In the genomic region with DNA sequence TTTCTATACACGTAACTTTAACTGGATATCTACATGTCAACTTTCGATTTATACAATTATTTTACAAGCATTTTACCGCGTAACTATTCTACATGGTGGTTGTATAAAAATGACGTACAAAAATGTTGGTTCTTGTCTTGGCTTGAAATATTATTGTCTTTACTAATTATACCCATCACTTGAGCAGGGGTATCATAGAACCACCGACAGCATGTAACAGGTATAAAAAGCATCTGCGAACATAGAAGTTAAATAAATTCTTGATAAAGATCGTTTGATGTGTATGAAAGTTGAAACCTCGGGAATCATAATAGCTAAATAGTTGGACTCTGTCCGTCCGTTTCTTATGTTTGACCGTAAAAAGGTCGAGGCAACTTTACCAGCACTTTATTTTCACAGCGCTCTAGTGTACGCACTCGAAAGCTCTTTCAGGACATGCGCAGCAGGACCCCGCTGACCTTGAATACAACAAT, we compare ENCODE assay signal across 1 fruit fly cellular context.
TF ChIP-seq lines count a peak whose summit lies in the region.

No protein-coding gene starts in this region.

TF ChIP-seq in whole organism, embryonic, 481 proteins besides CTCF, POLR2A, EP300 and RAD21 (continued from another document and continues in another):
- TF ChIP-seq trh (GFP tag; optimal IDR thresholded peaks at IDR 0.05; lab: Kevin White, UChicago) (no peak), crol (GFP tag; IDR thresholded peaks at IDR 0.05; lab: Robert Waterston, UW) (no peak), NC2α (GFP tag; optimal IDR thresholded peaks at IDR 0.05; lab: Kevin White, UChicago) (peak; percentile 44), Xrp1 (GFP tag; IDR thresholded peaks at IDR 0.05; lab: Robert Waterston, UW) (peak; percentile 47; the same call in 1 of the 2 replicates), Optix (GFP tag; IDR thresholded peaks at IDR 0.05; lab: Robert Waterston, UW) (no peak; the same call in 2 of the 3 replicates), CG13123 (GFP tag; optimal IDR thresholded peaks at IDR 0.05; lab: Kevin White, UChicago) (no peak), CG2116 (GFP tag; optimal IDR thresholded peaks at IDR 0.05; lab: Kevin White, UChicago) (no peak), Hand (GFP tag; optimal IDR thresholded peaks at IDR 0.05; lab: Kevin White, UChicago) (peak; percentile 7), CG7357 (GFP tag; IDR thresholded peaks at IDR 0.05; lab: Robert Waterston, UW) (no peak), slp2 (GFP tag; optimal IDR thresholded peaks at IDR 0.05; lab: Kevin White, UChicago) (peak; percentile 42), cas (GFP tag; IDR thresholded peaks at IDR 0.05; lab: Robert Waterston, UW) (no peak), CG7987 (GFP tag; optimal IDR thresholded peaks at IDR 0.05; lab: Kevin White, UChicago) (no peak), Sox102F (GFP tag; optimal IDR thresholded peaks at IDR 0.05; lab: Kevin White, UChicago) (peak; percentile 56), phol (tag; optimal IDR thresholded peaks at IDR 0.05; lab: Kevin White, UChicago) (peak; percentile 32), CG2199 (GFP tag; IDR thresholded peaks at IDR 0.05; lab: Robert Waterston, UW) (no peak), HLH4C (GFP tag; IDR thresholded peaks at IDR 0.05; lab: Robert Waterston, UW; ENCODE audit: partially characterized antibody) (0 out of 3 replicates have a peak, but pooled peaks have one; percentile 24), CG2678 (tag; optimal IDR thresholded peaks at IDR 0.05; lab: Kevin White, UChicago) (peak; percentile 45), gcm (GFP tag; optimal IDR thresholded peaks at IDR 0.05; lab: Kevin White, UChicago) (no peak), GATAe (GFP tag; conservative IDR thresholded peaks at IDR 0.05; lab: Robert Waterston, UW) (no peak), bbx (GFP tag; IDR thresholded peaks at IDR 0.05; lab: Robert Waterston, UW; ENCODE audit: partially characterized antibody) (peak; percentile 40; the same call in 1 of the 2 replicates), fd64A (GFP tag; optimal IDR thresholded peaks at IDR 0.05; lab: Kevin White, UChicago) (no peak), z (GFP tag; IDR thresholded peaks at IDR 0.05; lab: Robert Waterston, UW) (no peak), caup (GFP tag; optimal IDR thresholded peaks at IDR 0.05; lab: Kevin White, UChicago; ENCODE audit: severe bottlenecking) (peak; percentile 40), dan (GFP tag; IDR thresholded peaks at IDR 0.05; lab: Robert Waterston, UW) (no peak), CG4282 (GFP tag; optimal IDR thresholded peaks at IDR 0.05; lab: Kevin White, UChicago) (no peak), CG17568 (GFP tag; optimal IDR thresholded peaks at IDR 0.05; lab: Kevin White, UChicago) (no peak), hbn (GFP tag; IDR thresholded peaks at IDR 0.05; lab: Robert Waterston, UW; ENCODE audit: partially characterized antibody) (no peak), Dfd (GFP tag; optimal IDR thresholded peaks at IDR 0.05; lab: Kevin White, UChicago) (no peak), Ada2b (GFP tag; IDR thresholded peaks at IDR 0.05; lab: Robert Waterston, UW) (peak; percentile 42; the same call in 1 of the 2 replicates), CG11723 (GFP tag; optimal IDR thresholded peaks at IDR 0.05; lab: Kevin White, UChicago) (no peak), stwl (tag; optimal IDR thresholded peaks at IDR 0.05; lab: Kevin White, UChicago) (peak; percentile 28), nerfin-2 (GFP tag; IDR thresholded peaks at IDR 0.05; lab: Robert Waterston, UW; ENCODE audit: partially characterized antibody) (no peak), hth (optimal IDR thresholded peaks at IDR 0.05; lab: Kevin White, UChicago) (no peak), Camta (GFP tag; optimal IDR thresholded peaks at IDR 0.05; lab: Kevin White, UChicago) (no peak), sr (GFP tag; IDR thresholded peaks at IDR 0.05; lab: Robert Waterston, UW) (peak; percentile 20; the same call in 1 of the 3 replicates), Mrtf (GFP tag; IDR thresholded peaks at IDR 0.05; lab: Robert Waterston, UW) (no peak), Drgx (GFP tag; IDR thresholded peaks at IDR 0.05; lab: Robert Waterston, UW) (peak; percentile 67), unc-4 (GFP tag; IDR thresholded peaks at IDR 0.05; lab: Robert Waterston, UW; ENCODE audit: partially characterized antibody) (no peak), so (GFP tag; IDR thresholded peaks at IDR 0.05; lab: Robert Waterston, UW) (peak; percentile 35; the same call in 1 of the 3 replicates), dpn (GFP tag; optimal IDR thresholded peaks at IDR 0.05; lab: Kevin White, UChicago) (peak; percentile 36 to 60), CG7963 (GFP tag; IDR thresholded peaks at IDR 0.05; lab: Robert Waterston, UW; ENCODE audit: partially characterized antibody) (no peak; the same call in 2 of the 3 replicates), Nf-YB (GFP tag; optimal IDR thresholded peaks at IDR 0.05; lab: Kevin White, UChicago) (no peak), CG6272 (GFP tag; IDR thresholded peaks at IDR 0.05; lab: Robert Waterston, UW) (no peak), CG34422 (GFP tag; IDR thresholded peaks at IDR 0.05; lab: Robert Waterston, UW) (no peak), fd102C (GFP tag; optimal IDR thresholded peaks at IDR 0.05; lab: Kevin White, UChicago) (no peak), Gsc (GFP tag; IDR thresholded peaks at IDR 0.05; lab: Robert Waterston, UW) (no peak), Oaz (GFP tag; IDR thresholded peaks at IDR 0.05; lab: Robert Waterston, UW) (peak; percentile 42; the same call in 1 of the 2 replicates), sqz (GFP tag; optimal IDR thresholded peaks at IDR 0.05; lab: Kevin White, UChicago) (no peak), mirr (GFP tag; optimal IDR thresholded peaks at IDR 0.05; lab: Kevin White, UChicago) (no peak), CG8089 (GFP tag; optimal IDR thresholded peaks at IDR 0.05; lab: Kevin White, UChicago) (peak; percentile 13), CG30431 (GFP tag; optimal IDR thresholded peaks at IDR 0.05; lab: Kevin White, UChicago) (peak; percentile 6), H2.0 (GFP tag; IDR thresholded peaks at IDR 0.05; lab: Robert Waterston, UW) (peak; percentile 61), Sin3A (optimal IDR thresholded peaks at IDR 0.05; lab: Kevin White, UChicago) (no peak), CG10654 (GFP tag; optimal IDR thresholded peaks at IDR 0.05; lab: Kevin White, UChicago) (no peak), Dip2 (GFP tag; IDR thresholded peaks at IDR 0.05; lab: Robert Waterston, UW) (no peak), CG10274 (GFP tag; optimal IDR thresholded peaks at IDR 0.05; lab: Kevin White, UChicago) (no peak), chif (GFP tag; optimal IDR thresholded peaks at IDR 0.05; lab: Kevin White, UChicago) (peak in 1 of 2 experiments; percentile 15), CG18764 (GFP tag; optimal IDR thresholded peaks at IDR 0.05; lab: Kevin White, UChicago) (no peak), dimm (GFP tag; IDR thresholded peaks at IDR 0.05; lab: Robert Waterston, UW) (no peak), CG9817 (tag; optimal IDR thresholded peaks at IDR 0.05; lab: Kevin White, UChicago) (peak; percentile 55), toy (GFP tag; IDR thresholded peaks at IDR 0.05; lab: Robert Waterston, UW) (no peak), PHDP (tag; optimal IDR thresholded peaks at IDR 0.05; lab: Kevin White, UChicago) (peak; percentile 77), HLH3B (GFP tag; IDR thresholded peaks at IDR 0.05; lab: Robert Waterston, UW) (0 out of 2 replicates have a peak, but pooled peaks have one; percentile 19), jing (GFP tag; optimal IDR thresholded peaks at IDR 0.05; lab: Kevin White, UChicago) (no peak), HLH54F (GFP tag; optimal IDR thresholded peaks at IDR 0.05; lab: Kevin White, UChicago) (peak; percentile 76), ftz-f1 (GFP tag; optimal IDR thresholded peaks at IDR 0.05; lab: Kevin White, UChicago) (peak; percentile 2), hb (GFP tag; IDR thresholded peaks at IDR 0.05; lab: Robert Waterston, UW; ENCODE audit: partially characterized antibody) (peak; percentile 57; the same call in 1 of the 3 replicates), CG6765 (GFP tag; optimal IDR thresholded peaks at IDR 0.05; lab: Kevin White, UChicago) (no peak), Dad (GFP tag; optimal IDR thresholded peaks at IDR 0.05; lab: Kevin White, UChicago) (peak; percentile 17), ems (GFP tag; optimal IDR thresholded peaks at IDR 0.05; lab: Kevin White, UChicago) (peak; percentile 3), dmrt99B (tag; optimal IDR thresholded peaks at IDR 0.05; lab: Kevin White, UChicago) (peak; percentile 47), ken (GFP tag; IDR thresholded peaks at IDR 0.05; lab: Robert Waterston, UW) (peak; percentile 56), CG7372 (GFP tag; IDR thresholded peaks at IDR 0.05; lab: Robert Waterston, UW) (no peak), CG31365 (tag; optimal IDR thresholded peaks at IDR 0.05; lab: Kevin White, UChicago) (no peak), CG4707 (GFP tag; optimal IDR thresholded peaks at IDR 0.05; lab: Kevin White, UChicago) (peak; percentile 39), CG6813 (GFP tag; optimal IDR thresholded peaks at IDR 0.05; lab: Kevin White, UChicago) (no peak), CG6854 (GFP tag; optimal IDR thresholded peaks at IDR 0.05; lab: Kevin White, UChicago) (no peak), sisA (GFP tag; IDR thresholded peaks at IDR 0.05; lab: Robert Waterston, UW) (peak; percentile 15; the same call in 1 of the 2 replicates), Meics (GFP tag; optimal IDR thresholded peaks at IDR 0.05; lab: Kevin White, UChicago) (peak; percentile 24), vfl (GFP tag; optimal IDR thresholded peaks at IDR 0.05; lab: Kevin White, UChicago) (no peak), kay (GFP tag; optimal IDR thresholded peaks at IDR 0.05; lab: Kevin White, UChicago) (no peak), CG9876 (GFP tag; optimal IDR thresholded peaks at IDR 0.05; lab: Kevin White, UChicago) (no peak), CG10979 (tag; optimal IDR thresholded peaks at IDR 0.05; lab: Kevin White, UChicago) (no peak), CG34224 (GFP tag; IDR thresholded peaks at IDR 0.05; lab: Robert Waterston, UW; ENCODE audit: partially characterized antibody) (no peak), twi (tag; optimal IDR thresholded peaks at IDR 0.05; lab: Kevin White, UChicago) (no peak), CG3995 (GFP tag; optimal IDR thresholded peaks at IDR 0.05; lab: Kevin White, UChicago) (no peak), CG30403 (GFP tag; optimal IDR thresholded peaks at IDR 0.05; lab: Kevin White, UChicago) (peak; percentile 48), Fer2 (tag; optimal IDR thresholded peaks at IDR 0.05; lab: Kevin White, UChicago) (no peak), CG12391 (tag; optimal IDR thresholded peaks at IDR 0.05; lab: Kevin White, UChicago) (peak; percentile 67), fru (optimal IDR thresholded peaks at IDR 0.05; lab: Kevin White, UChicago) (no peak), CG1602 (GFP tag; optimal IDR thresholded peaks at IDR 0.05; lab: Kevin White, UChicago) (no peak), CG3838 (GFP tag; optimal IDR thresholded peaks at IDR 0.05; lab: Kevin White, UChicago) (peak; percentile 20), CG9932 (GFP tag; IDR thresholded peaks at IDR 0.05; lab: Robert Waterston, UW) (peak; percentile 62), CG7928 (GFP tag; optimal IDR thresholded peaks at IDR 0.05; lab: Kevin White, UChicago) (no peak), MTF-1 (GFP tag; optimal IDR thresholded peaks at IDR 0.05; lab: Kevin White, UChicago; ENCODE audit: borderline replicate concordance) (no peak), CG17802 (tag; optimal IDR thresholded peaks at IDR 0.05; lab: Kevin White, UChicago) (peak; percentile 2), CG4424 (GFP tag; optimal IDR thresholded peaks at IDR 0.05; lab: Kevin White, UChicago) (no peak), CG11398 (GFP tag; optimal IDR thresholded peaks at IDR 0.05; lab: Kevin White, UChicago) (peak; percentile 50), Sry-β (GFP tag; optimal IDR thresholded peaks at IDR 0.05; lab: Kevin White, UChicago) (no peak), nom (GFP tag; optimal IDR thresholded peaks at IDR 0.05; lab: Kevin White, UChicago) (no peak), Scr (GFP tag; IDR thresholded peaks at IDR 0.05; lab: Robert Waterston, UW; ENCODE audit: partially characterized antibody) (peak; percentile 18; the same call in 1 of the 2 replicates), ham (GFP tag; IDR thresholded peaks at IDR 0.05; lab: Robert Waterston, UW) (no peak), CG16815 (GFP tag; optimal IDR thresholded peaks at IDR 0.05; lab: Kevin White, UChicago) (peak; percentile 19), tna (GFP tag; IDR thresholded peaks at IDR 0.05; lab: Robert Waterston, UW; ENCODE audit: partially characterized antibody) (no peak), CG14710 (tag; optimal IDR thresholded peaks at IDR 0.05; lab: Kevin White, UChicago) (peak; percentile 22), hkb (optimal IDR thresholded peaks at IDR 0.05; lab: Kevin White, UChicago) (no peak), hkb (GFP tag; IDR thresholded peaks at IDR 0.05; lab: Robert Waterston, UW) (peak; percentile 47; the same call in 1 of the 2 replicates), CG33213 (GFP tag; optimal IDR thresholded peaks at IDR 0.05; lab: Kevin White, UChicago) (no peak), Fer1 (GFP tag; optimal IDR thresholded peaks at IDR 0.05; lab: Kevin White, UChicago) (peak; percentile 43), wor (GFP tag; IDR thresholded peaks at IDR 0.05; lab: Robert Waterston, UW) (no peak), Rfx (GFP tag; IDR thresholded peaks at IDR 0.05; lab: Robert Waterston, UW) (peak; percentile 70), Fer3 (tag; optimal IDR thresholded peaks at IDR 0.05; lab: Kevin White, UChicago) (peak; percentile 55), ab (GFP tag; optimal IDR thresholded peaks at IDR 0.05; lab: Kevin White, UChicago) (peak; percentile 5), gfzf (GFP tag; optimal IDR thresholded peaks at IDR 0.05; lab: Kevin White, UChicago) (no peak), usp (GFP tag; optimal IDR thresholded peaks at IDR 0.05; lab: Kevin White, UChicago) (no peak), CoRest (tag; optimal IDR thresholded peaks at IDR 0.05; lab: Kevin White, UChicago) (peak; percentile 50), tx (GFP tag; optimal IDR thresholded peaks at IDR 0.05; lab: Kevin White, UChicago) (peak; percentile 50), CG3847 (GFP tag; IDR thresholded peaks at IDR 0.05; lab: Robert Waterston, UW) (peak; percentile 25; the same call in 1 of the 2 replicates), Opbp (GFP tag; IDR thresholded peaks at IDR 0.05; lab: Robert Waterston, UW; ENCODE audit: partially characterized antibody) (peak; percentile 56; the same call in 2 of the 3 replicates), Dref (GFP tag; IDR thresholded peaks at IDR 0.05; lab: Robert Waterston, UW) (no peak), Ptx1 (GFP tag; IDR thresholded peaks at IDR 0.05; lab: Robert Waterston, UW) (0 out of 2 replicates have a peak, but pooled peaks have one; percentile 31), CG14441 (GFP tag; IDR thresholded peaks at IDR 0.05; lab: Robert Waterston, UW) (peak; percentile 57; the same call in 1 of the 2 replicates), CG10959 (GFP tag; IDR thresholded peaks at IDR 0.05; lab: Robert Waterston, UW) (no peak), CG11504 (tag; optimal IDR thresholded peaks at IDR 0.05; lab: Kevin White, UChicago) (peak; percentile 55)
